Worm (Caenorhabditis elegans) whole organism, early embryonic: ENCODE results near the gene Y39G8B.10.

ENCODE experiments used
- ama-1 ChIP-seq: fragments of 150-350 bp; optimal IDR thresholded peaks from 2 replicates; lab custom pipeline; 2014
- ceh-13 ChIP-seq: fragments of 200-800 bp; sonication (Bioruptor generic); optimal IDR thresholded peaks from 2 replicates; lab custom pipeline; 2018; ENCODE audit warnings: mild to moderate bottlenecking, missing genetic modification characterization, missing compliant biosample characterization
- ets-7 ChIP-seq: sonication (generic microtip); optimal IDR thresholded peaks from 2 replicates; lab custom pipeline; 2016; ENCODE audit warnings: missing genotype, missing genetic modification characterization, missing compliant biosample characterization
- flt-1 ChIP-seq: fragments of 200-800 bp; sonication (Bioruptor generic); IDR thresholded peaks from 2 replicates; pipeline ENCODE4 v1.3.6; 2022; ENCODE audit warnings: missing genetic modification characterization, missing compliant biosample characterization
- hmbx-1 ChIP-seq: sonication (generic microtip); optimal IDR thresholded peaks from 2 replicates; lab custom pipeline; 2016; ENCODE audit warnings: mild to moderate bottlenecking, missing genetic modification characterization, missing compliant biosample characterization
- hnd-1 ChIP-seq: sonication (generic microtip); optimal IDR thresholded peaks from 2 replicates; lab custom pipeline; 2016; ENCODE audit warnings: missing genetic modification characterization, missing compliant biosample characterization

ce11 chrII:13984551-13984950 is 1.6 kb upstream of the Y39G8B.10 start, which contains the start of gene sre-47:
- no peak for TF ChIP-seq ets-7 (tag; lab: Kevin White, UChicago)
- TF ChIP-seq ama-1 (lab: Kevin White, UChicago) = no peak
- TF ChIP-seq hnd-1 = no peak
- TF ChIP-seq ceh-13 (GFP tag; lab: Kevin White, UChicago) = no peak
- no peak for TF ChIP-seq hmbx-1 (tag; lab: Kevin White, UChicago)
- no peak for TF ChIP-seq flt-1 (GFP tag; lab: Robert Waterston, UW)
